Fruit fly (Drosophila melanogaster): ENCODE results near the gene CG9265.

Gene CG9265

DNA sequence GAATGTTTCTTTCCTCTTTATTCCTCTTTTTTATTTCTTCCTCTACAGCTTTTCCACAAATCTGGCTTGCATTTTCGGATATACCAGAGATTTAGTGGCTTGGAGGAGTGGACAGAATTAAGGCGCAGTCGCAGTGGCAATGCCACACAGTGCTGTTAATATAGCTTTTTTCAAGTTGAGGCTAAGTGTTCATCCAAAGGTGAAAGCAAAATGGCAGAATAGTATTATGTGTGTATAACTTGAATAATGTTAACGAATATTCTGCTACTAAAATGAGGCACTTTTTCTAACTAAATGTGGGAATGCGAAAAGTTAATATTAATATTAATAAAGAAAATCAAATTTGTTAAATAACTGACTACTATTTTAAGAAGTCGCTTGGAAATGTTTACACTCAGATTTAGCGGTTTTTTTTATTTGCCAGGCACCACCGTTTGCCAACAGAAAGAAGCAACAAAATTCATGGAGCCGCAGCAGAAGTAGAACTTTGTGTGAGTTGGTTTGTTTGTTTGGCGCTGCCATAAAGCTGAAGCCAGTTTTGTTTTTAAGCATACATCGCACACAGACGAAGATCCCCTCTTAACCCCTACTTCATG is 58.1 kb downstream of the CG9265 start:
- no peak for TF ChIP-seq insv (optimal IDR thresholded peaks at IDR 0.05)
- TF ChIP-seq ttk (optimal IDR thresholded peaks at IDR 0.05), result no peak
- no peak for TF ChIP-seq psq (optimal IDR thresholded peaks at IDR 0.05)
- TF ChIP-seq Myc (optimal IDR thresholded peaks at IDR 0.05), result no peak

DNA sequence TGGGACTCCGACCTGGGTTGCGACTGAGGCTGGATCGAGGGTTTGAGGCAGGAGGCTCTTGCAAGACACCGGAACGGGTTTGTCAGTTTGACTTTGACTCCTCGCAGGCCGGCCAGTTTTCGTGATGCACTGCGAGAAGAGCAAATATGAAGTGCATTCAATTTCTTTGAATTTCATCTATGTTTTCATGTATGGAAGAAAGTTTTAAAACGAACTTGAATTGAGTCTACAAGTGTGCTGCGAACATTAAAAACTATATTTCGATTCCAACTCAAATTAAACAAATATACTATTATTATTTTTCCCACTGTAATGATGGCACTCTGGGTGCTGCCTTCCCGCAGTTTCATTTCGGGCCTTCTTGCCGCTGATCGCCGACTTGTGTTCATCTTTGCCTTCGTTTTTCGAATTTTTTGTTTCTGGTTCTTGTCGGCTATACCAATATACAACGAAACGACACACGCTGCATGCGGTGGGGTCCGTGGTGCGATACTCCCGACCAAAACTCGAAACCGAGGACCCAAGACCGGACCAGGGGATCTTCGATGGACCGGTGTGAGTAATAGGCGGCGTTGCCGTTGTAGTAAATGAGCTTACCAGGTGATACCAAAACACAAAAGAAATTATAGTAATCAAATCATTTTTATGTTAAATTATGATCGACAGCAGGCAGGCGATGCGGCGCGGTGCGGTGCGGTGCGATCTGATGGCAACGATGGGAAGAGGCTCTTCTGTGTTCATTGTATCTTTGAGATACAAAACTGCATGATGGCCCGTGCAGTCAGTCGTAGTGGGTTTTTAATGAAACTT is 61.8 kb downstream of the CG9265 start:
- TF ChIP-seq insv (optimal IDR thresholded peaks at IDR 0.05), result no peak
- no peak for TF ChIP-seq Sin3A (optimal IDR thresholded peaks at IDR 0.05)
- no peak for TF ChIP-seq h (optimal IDR thresholded peaks at IDR 0.05)
- no peak for TF ChIP-seq ttk (optimal IDR thresholded peaks at IDR 0.05)
- no peak for TF ChIP-seq psq (optimal IDR thresholded peaks at IDR 0.05)
- no peak for TF ChIP-seq Myc (optimal IDR thresholded peaks at IDR 0.05)

dm6 chr2L:21008613-21009012 is 62.7 kb downstream of the CG9265 start:
- no peak for TF ChIP-seq insv (optimal IDR thresholded peaks at IDR 0.05)
- no peak for TF ChIP-seq psq (optimal IDR thresholded peaks at IDR 0.05)
- no peak for TF ChIP-seq Sin3A (optimal IDR thresholded peaks at IDR 0.05)
- no peak for TF ChIP-seq h (optimal IDR thresholded peaks at IDR 0.05)
- TF ChIP-seq Myc (optimal IDR thresholded peaks at IDR 0.05), result no peak

Data from Kc167 (cell line).